Worm (Caenorhabditis elegans) whole organism, L4/young adult: ENCODE measurements around the gene sre-13.

Experiments
- W03F9.2 ChIP-seq: fragments of 150-350 bp; optimal IDR thresholded peaks from 2 replicates; lab custom pipeline; 2014; ENCODE audit warnings: missing biosample characterization, missing genetic modification characterization
- him-1 ChIP-seq: sonication (generic microtip); optimal IDR thresholded peaks from 2 replicates; lab custom pipeline; 2016; ENCODE audit warnings: missing genotype, missing genetic modification reagents, missing genetic modification characterization, missing compliant biosample characterization

ce11 chrII:14635179-14635578, 1.5 kb downstream of the sre-13 start:
- TF ChIP-seq W03F9.2, result no peak
- no peak for TF ChIP-seq him-1 (tag; lab: Kevin White, UChicago)
